Fruit fly (Drosophila melanogaster): ENCODE data around the gene Mrtf.

Mrtf gene

dm6 chr3L:2773968-2774461 is 7.7 kb upstream of the Mrtf start, which contains the start of the genes CG12093 and Atg2:
Gene CG12093 (minus strand): TSS chr3L:2774007.
Gene Atg2 (plus strand): TSS chr3L:2774338.
- TF ChIP-seq tai (GFP tag; optimal IDR thresholded peaks at IDR 0.05) (no peak), Hnf4 (GFP tag; optimal IDR thresholded peaks at IDR 0.05) (no peak), Hr78 (GFP tag; optimal IDR thresholded peaks at IDR 0.05) (no peak), Hr83 (GFP tag; optimal IDR thresholded peaks at IDR 0.05; ENCODE audit: poor library complexity, severe bottlenecking) (peak; percentile 62), Vsx2 (GFP tag; optimal IDR thresholded peaks at IDR 0.05; ENCODE audit: partially characterized antibody) (no peak), sv (GFP tag; optimal IDR thresholded peaks at IDR 0.05) (peak; percentile 92), Myc (optimal IDR thresholded peaks at IDR 0.05) (no peak), dl (GFP tag; optimal IDR thresholded peaks at IDR 0.05; ENCODE audit: insufficient read depth in 1 of 2, partially characterized antibody in 2 of 2) (no peak), fru (GFP tag; optimal IDR thresholded peaks at IDR 0.05) (peak; percentile 90), psq (GFP tag; optimal IDR thresholded peaks at IDR 0.05) (peak; percentile 89), h (GFP tag; optimal IDR thresholded peaks at IDR 0.05) (peak; percentile 93), jim (GFP tag; optimal IDR thresholded peaks at IDR 0.05) (no peak), dsf (GFP tag; optimal IDR thresholded peaks at IDR 0.05; ENCODE audit: borderline replicate concordance) (no peak), br (GFP tag; optimal IDR thresholded peaks at IDR 0.05) (peak; percentile 87), OdsH (GFP tag; optimal IDR thresholded peaks at IDR 0.05) (peak; percentile 93), CrebA (GFP tag; optimal IDR thresholded peaks at IDR 0.05; ENCODE audit: borderline replicate concordance) (no peak), dmrt93B (GFP tag; optimal IDR thresholded peaks at IDR 0.05) (peak; percentile 87), woc (GFP tag; optimal IDR thresholded peaks at IDR 0.05) (peak; percentile 87), brk (GFP tag; optimal IDR thresholded peaks at IDR 0.05) (no peak), CG9705 (GFP tag; optimal IDR thresholded peaks at IDR 0.05) (peak; percentile 92), CG32264 (GFP tag; optimal IDR thresholded peaks at IDR 0.05) (peak; percentile 47), Abd-B (GFP tag; optimal IDR thresholded peaks at IDR 0.05) (no peak), N (GFP tag; optimal IDR thresholded peaks at IDR 0.05) (no peak), Sp1 (GFP tag; optimal IDR thresholded peaks at IDR 0.05) (peak; percentile 94), foxo (GFP tag; optimal IDR thresholded peaks at IDR 0.05) (peak in 1 of 2 experiments; percentile 97), Mio (GFP tag; optimal IDR thresholded peaks at IDR 0.05) (peak; percentile 18), Dif (GFP tag; optimal IDR thresholded peaks at IDR 0.05; ENCODE audit: partially characterized antibody) (no peak), rgr (GFP tag; optimal IDR thresholded peaks at IDR 0.05) (peak; percentile 94), Dfd (GFP tag; optimal IDR thresholded peaks at IDR 0.05) (no peak), sage (GFP tag; optimal IDR thresholded peaks at IDR 0.05) (no peak), HLH106 (tag; optimal IDR thresholded peaks at IDR 0.05) (peak; percentile 96), usp (GFP tag; optimal IDR thresholded peaks at IDR 0.05) (no peak), pan (optimal IDR thresholded peaks at IDR 0.05) (no peak), Rel (GFP tag; optimal IDR thresholded peaks at IDR 0.05) (no peak), Rel (tag; optimal IDR thresholded peaks at IDR 0.05) (peak; percentile 81), ey (GFP tag; optimal IDR thresholded peaks at IDR 0.05) (peak; percentile 90), GATAd (GFP tag; optimal IDR thresholded peaks at IDR 0.05) (peak; percentile 78)

- TF ChIP-seq Rel (GFP tag; optimal IDR thresholded peaks at IDR 0.05) (no peak), Rel (tag; optimal IDR thresholded peaks at IDR 0.05) (peak; percentile 55), sv (GFP tag; optimal IDR thresholded peaks at IDR 0.05) (no peak), Dif (GFP tag; optimal IDR thresholded peaks at IDR 0.05; ENCODE audit: partially characterized antibody) (no peak), GATAd (GFP tag; optimal IDR thresholded peaks at IDR 0.05) (no peak), Hr78 (GFP tag; optimal IDR thresholded peaks at IDR 0.05) (no peak), Mio (GFP tag; optimal IDR thresholded peaks at IDR 0.05) (no peak), N (GFP tag; optimal IDR thresholded peaks at IDR 0.05) (no peak)
Observed at dm6 chr3L:2772045-2772444, 5.7 kb upstream of the Mrtf start, which contains the start of gene AhcyL1. Gene AhcyL1 (minus strand): TSS chr3L:2772325.

dm6 chr3L:2765794-2766268 is 505 bp downstream of the Mrtf start:
- TF ChIP-seq Rel (GFP tag; optimal IDR thresholded peaks at IDR 0.05): peak; percentile 42
- no peak for TF ChIP-seq Rel (tag; optimal IDR thresholded peaks at IDR 0.05)
- no peak for TF ChIP-seq Abd-B (GFP tag; optimal IDR thresholded peaks at IDR 0.05)
- TF ChIP-seq woc (GFP tag; optimal IDR thresholded peaks at IDR 0.05): no peak
- TF ChIP-seq OdsH (GFP tag; optimal IDR thresholded peaks at IDR 0.05): no peak
- peak; percentile 91 for TF ChIP-seq psq (GFP tag; optimal IDR thresholded peaks at IDR 0.05)
- TF ChIP-seq dmrt93B (GFP tag; optimal IDR thresholded peaks at IDR 0.05): no peak
- no peak for TF ChIP-seq sage (GFP tag; optimal IDR thresholded peaks at IDR 0.05)
- no peak for TF ChIP-seq lola (GFP tag; optimal IDR thresholded peaks at IDR 0.05)
- TF ChIP-seq jim (GFP tag; optimal IDR thresholded peaks at IDR 0.05): no peak
- no peak for TF ChIP-seq rgr (GFP tag; optimal IDR thresholded peaks at IDR 0.05)
- TF ChIP-seq Vsx2 (GFP tag; optimal IDR thresholded peaks at IDR 0.05; ENCODE audit: partially characterized antibody): no peak
- no peak for TF ChIP-seq CG32264 (GFP tag; optimal IDR thresholded peaks at IDR 0.05)
- no peak for TF ChIP-seq Sp1 (GFP tag; optimal IDR thresholded peaks at IDR 0.05)
